Worm (Caenorhabditis elegans) whole organism, young adult: ENCODE data around the gene orai-1.
A peak's percentile ranks its signal among the peaks of the same experiment; 100 is the strongest.

Experiments
- B0035.1 ChIP-seq: sonication (generic microtip); optimal IDR thresholded peaks from 2 replicates; lab custom pipeline; 2016; ENCODE audit warnings: missing genetic modification characterization, mild to moderate bottlenecking, missing compliant biosample characterization, missing genotype, missing genetic modification reagents
- C06A6.2 ChIP-seq: fragments of 200-800 bp; sonication (Bioruptor generic); conservative IDR thresholded peaks from 2 replicates; pipeline ENCODE4 v1.3.6; 2022; ENCODE audit warnings: missing genetic modification characterization, missing compliant biosample characterization
- D2030.7 ChIP-seq: fragments of 200-800 bp; sonication (Bioruptor generic); IDR thresholded peaks from 2 replicates; pipeline ENCODE4 v1.3.6; 2022; ENCODE audit warnings: missing genetic modification reagents, missing genetic modification characterization, missing compliant biosample characterization
- F10E7.11 ChIP-seq: sonication (generic microtip); optimal IDR thresholded peaks from 2 replicates; lab custom pipeline; 2017; ENCODE audit warnings: mild to moderate bottlenecking, missing genetic modification characterization, moderate library complexity, missing compliant biosample characterization
- F39B2.1 ChIP-seq: fragments of 200-800 bp; sonication (Bioruptor generic); IDR thresholded peaks from 2 replicates; pipeline ENCODE4 v1.3.6; 2022; ENCODE audit warnings: missing genetic modification reagents, missing genetic modification characterization, missing compliant biosample characterization
- F49E8.2 ChIP-seq: sonication (generic microtip); optimal IDR thresholded peaks from 3 replicates; lab custom pipeline; 2017; ENCODE audit warnings: missing genetic modification characterization, mild to moderate bottlenecking, missing compliant biosample characterization, antibody characterized with exemption, moderate library complexity; ENCODE audit not compliant: insufficient read depth
- F52B5.7 ChIP-seq: sonication (generic microtip); optimal IDR thresholded peaks from 2 replicates; lab custom pipeline; 2016; ENCODE audit warnings: mild to moderate bottlenecking, missing genetic modification characterization, missing compliant biosample characterization
- F57A8.1 ChIP-seq: fragments of 200-800 bp; sonication (Bioruptor generic); optimal IDR thresholded peaks from 2 replicates; lab custom pipeline; 2018; ENCODE audit warnings: mild to moderate bottlenecking, missing genetic modification characterization, moderate library complexity, missing compliant biosample characterization
- Y56A3A.18 ChIP-seq: fragments of 200-800 bp; sonication (Bioruptor generic); IDR thresholded peaks from 2 replicates; pipeline ENCODE4 v1.3.6; 2022; ENCODE audit warnings: missing genetic modification reagents, missing genetic modification characterization, missing compliant biosample characterization
- Y67H2A.10 ChIP-seq: fragments of 200-800 bp; sonication (Bioruptor generic); conservative IDR thresholded peaks from 2 replicates; pipeline ENCODE4 v1.3.6; 2022; ENCODE audit warnings: missing genetic modification reagents, missing genetic modification characterization, missing compliant biosample characterization
- Y79H2A.3 ChIP-seq: fragments of 200-800 bp; sonication (Bioruptor generic); conservative IDR thresholded peaks from 2 replicates; pipeline ENCODE4 v1.3.6; 2022; ENCODE audit warnings: missing genetic modification reagents, missing genetic modification characterization, missing compliant biosample characterization
- bed-1 ChIP-seq: fragments of 200-800 bp; sonication (Bioruptor generic); IDR thresholded peaks from 2 replicates; pipeline ENCODE4 v1.3.6; 2022; ENCODE audit warnings: missing genetic modification reagents, missing genetic modification characterization, missing compliant biosample characterization
- ceh-100 ChIP-seq: fragments of 200-800 bp; sonication (Bioruptor generic); IDR thresholded peaks from 2 replicates; pipeline ENCODE4 v1.3.6; 2022; ENCODE audit warnings: missing genetic modification reagents, missing genetic modification characterization, missing compliant biosample characterization
- ceh-27 ChIP-seq: fragments of 200-800 bp; sonication (Bioruptor generic); optimal IDR thresholded peaks from 2 replicates; lab custom pipeline; 2018; ENCODE audit warnings: mild to moderate bottlenecking, missing genetic modification characterization, moderate library complexity, missing compliant biosample characterization
- ceh-40 ChIP-seq: fragments of 200-800 bp; sonication (Bioruptor generic); IDR thresholded peaks from 2 replicates; pipeline ENCODE4 v1.3.6; 2022; ENCODE audit warnings: missing genetic modification characterization, missing compliant biosample characterization
- ceh-79 ChIP-seq: sonication (generic microtip); optimal IDR thresholded peaks from 2 replicates; lab custom pipeline; 2017; ENCODE audit warnings: mild to moderate bottlenecking, missing genetic modification characterization, missing compliant biosample characterization
- ceh-91 ChIP-seq: fragments of 200-800 bp; sonication (Bioruptor generic); IDR thresholded peaks from 2 replicates; pipeline ENCODE4 v1.3.6; 2022; ENCODE audit warnings: missing genetic modification reagents, missing genetic modification characterization, missing compliant biosample characterization
- chd-7 ChIP-seq: sonication (generic microtip); optimal IDR thresholded peaks from 2 replicates; lab custom pipeline; 2016; ENCODE audit warnings: mild to moderate bottlenecking, missing genetic modification characterization, moderate library complexity, missing compliant biosample characterization
- dox-1 ChIP-seq: fragments of 200-800 bp; sonication (Bioruptor generic); IDR thresholded peaks from 2 replicates; pipeline ENCODE4 v1.3.6; 2022; ENCODE audit warnings: missing genetic modification reagents, missing genetic modification characterization, missing compliant biosample characterization
- ekl-4 ChIP-seq: fragments of 200-800 bp; sonication (Bioruptor generic); IDR thresholded peaks from 2 replicates; pipeline ENCODE4 v1.3.6; 2022; ENCODE audit warnings: missing genetic modification reagents, missing genetic modification characterization, missing compliant biosample characterization
- gei-17 ChIP-seq: fragments of 200-800 bp; sonication (Bioruptor generic); optimal IDR thresholded peaks from 2 replicates; lab custom pipeline; 2018; ENCODE audit warnings: mild to moderate bottlenecking, missing genetic modification characterization, missing compliant biosample characterization
- him-1 ChIP-seq: sonication (generic microtip); optimal IDR thresholded peaks from 2 replicates; lab custom pipeline; 2016; ENCODE audit warnings: missing genotype, missing genetic modification reagents, missing genetic modification characterization, missing compliant biosample characterization
- hrde-1 ChIP-seq: sonication (generic microtip); optimal IDR thresholded peaks from 2 replicates; lab custom pipeline; 2016; ENCODE audit warnings: missing genetic modification characterization, mild to moderate bottlenecking, missing compliant biosample characterization, moderate library complexity, missing genotype, missing genetic modification reagents, borderline replicate concordance
- let-526 ChIP-seq: fragments of 200-800 bp; sonication (Bioruptor generic); IDR thresholded peaks from 2 replicates; pipeline ENCODE4 v1.3.6; 2022; ENCODE audit warnings: missing genetic modification reagents, missing genetic modification characterization, missing compliant biosample characterization
- let-607 ChIP-seq, 2 experiments: fragments of 200-800 bp in 1 of 2; sonication (Bioruptor generic) in 1 of 2; sonication (generic microtip) in 1 of 2; optimal IDR thresholded peaks; 2 replicates each; lab custom pipeline; 2016 to 2018; ENCODE audit warnings: mild to moderate bottlenecking in 2 of 2, missing compliant biosample characterization in 2 of 2, missing genetic modification characterization in 2 of 2, moderate library complexity in 2 of 2, missing genotype in 1 of 2
- lin-26 ChIP-seq: fragments of 200-800 bp; sonication (Bioruptor generic); IDR thresholded peaks from 2 replicates; pipeline ENCODE4 v1.3.6; 2022; ENCODE audit warnings: missing genetic modification reagents, missing genetic modification characterization, missing compliant biosample characterization
- lsl-1 ChIP-seq: fragments of 200-800 bp; sonication (Bioruptor generic); optimal IDR thresholded peaks from 2 replicates; lab custom pipeline; 2018; ENCODE audit warnings: mild to moderate bottlenecking, missing genetic modification characterization, moderate library complexity, missing compliant biosample characterization
- madf-10 ChIP-seq: sonication (generic microtip); optimal IDR thresholded peaks from 2 replicates; lab custom pipeline; 2016; ENCODE audit warnings: mild to moderate bottlenecking, missing genetic modification characterization, missing compliant biosample characterization
- madf-3 ChIP-seq: fragments of 200-800 bp; sonication (Bioruptor generic); IDR thresholded peaks from 2 replicates; pipeline ENCODE4 v1.3.6; 2022; ENCODE audit warnings: missing genetic modification reagents, missing genetic modification characterization, missing compliant biosample characterization
- mel-28 ChIP-seq: sonication (generic microtip); optimal IDR thresholded peaks from 2 replicates; lab custom pipeline; 2016; ENCODE audit warnings: borderline replicate concordance, mild to moderate bottlenecking, missing genetic modification characterization, missing compliant biosample characterization
- mes-4 ChIP-seq: sonication (generic microtip); optimal IDR thresholded peaks from 2 replicates; lab custom pipeline; 2016; ENCODE audit warnings: missing genotype, missing genetic modification characterization, missing compliant biosample characterization
- mxl-1 ChIP-seq: sonication (generic microtip); optimal IDR thresholded peaks from 2 replicates; lab custom pipeline; 2016; ENCODE audit warnings: missing genetic modification characterization, missing compliant biosample characterization
- nfyb-1 ChIP-seq: fragments of 200-800 bp; sonication (Bioruptor generic); IDR thresholded peaks from 2 replicates; pipeline ENCODE4 v1.3.6; 2022; ENCODE audit warnings: missing genetic modification reagents, missing genetic modification characterization, missing compliant biosample characterization
- nhr-120 ChIP-seq: fragments of 200-800 bp; sonication (Bioruptor generic); IDR thresholded peaks from 2 replicates; pipeline ENCODE4 v1.3.6; 2022; ENCODE audit warnings: missing genetic modification characterization, missing compliant biosample characterization
- nhr-179 ChIP-seq: sonication (generic microtip); optimal IDR thresholded peaks from 2 replicates; lab custom pipeline; 2016; ENCODE audit warnings: mild to moderate bottlenecking, missing genetic modification characterization, missing compliant biosample characterization
- nhr-80 ChIP-seq: sonication (generic microtip); optimal IDR thresholded peaks from 2 replicates; lab custom pipeline; 2016; ENCODE audit warnings: missing genetic modification characterization, missing compliant biosample characterization
- rpc-1 ChIP-seq, 2 experiments: fragments of 150-350 bp in 1 of 2; sonication (generic microtip) in 1 of 2; optimal IDR thresholded peaks; 2 replicates each; lab custom pipeline; 2014 to 2018; ENCODE audit warnings: missing biosample characterization in 1 of 2, missing genetic modification characterization in 1 of 2, missing genetic modification reagents in 1 of 2, missing genotype in 1 of 2
- sea-2 ChIP-seq: fragments of 200-800 bp; sonication (Bioruptor generic); IDR thresholded peaks from 2 replicates; pipeline ENCODE4 v1.3.6; 2022; ENCODE audit warnings: missing genetic modification characterization, missing compliant biosample characterization
- tbp1 ChIP-seq: fragments of 200-800 bp; sonication (Bioruptor generic); optimal IDR thresholded peaks from 2 replicates; lab custom pipeline; 2018; ENCODE audit warnings: mild to moderate bottlenecking, missing genetic modification characterization, missing compliant biosample characterization
- unc-130 ChIP-seq: sonication (generic microtip); optimal IDR thresholded peaks from 2 replicates; lab custom pipeline; 2016; ENCODE audit warnings: missing genetic modification reagents, missing genetic modification characterization, missing compliant biosample characterization
- ztf-18 ChIP-seq: sonication (generic microtip); optimal IDR thresholded peaks from 2 replicates; lab custom pipeline; 2016; ENCODE audit warnings: missing genotype, mild to moderate bottlenecking, missing genetic modification characterization, missing compliant biosample characterization
- ztf-26 ChIP-seq: sonication (generic microtip); optimal IDR thresholded peaks from 2 replicates; lab custom pipeline; 2017; ENCODE audit warnings: missing genetic modification characterization, missing compliant biosample characterization
- ztf-3 ChIP-seq: fragments of 200-800 bp; sonication (Bioruptor generic); optimal IDR thresholded peaks from 2 replicates; lab custom pipeline; 2018; ENCODE audit warnings: mild to moderate bottlenecking, missing genetic modification characterization, missing compliant biosample characterization
- ztf-6 ChIP-seq: fragments of 200-800 bp; sonication (Bioruptor generic); IDR thresholded peaks from 2 replicates; pipeline ENCODE4 v1.3.6; 2022; ENCODE audit warnings: missing genetic modification reagents, missing genetic modification characterization, missing compliant biosample characterization

orai-1 gene

ce11 chrIII:698814-699213 lies 52.3 kb downstream of the orai-1 start (continued):
- TF ChIP-seq ztf-6 (GFP tag; lab: Robert Waterston, UW), result no peak
- TF ChIP-seq Y67H2A.10, result no peak
- peak; percentile 20 for TF ChIP-seq ztf-26 (tag; lab: Kevin White, UChicago)
- TF ChIP-seq ekl-4 (GFP tag; lab: Robert Waterston, UW), result peak; percentile 56; the same call in 1 of the 2 replicates
- peak; percentile 95 for TF ChIP-seq lin-26 (GFP tag; lab: Robert Waterston, UW)
- TF ChIP-seq ztf-18 (tag; lab: Kevin White, UChicago), result peak; percentile 78
- TF ChIP-seq F10E7.11 (tag; lab: Kevin White, UChicago), result no peak
- 0 out of 2 replicates have a peak, but pooled peaks have one; percentile 59 for TF ChIP-seq F39B2.1 (GFP tag; lab: Robert Waterston, UW)
- 0 out of 2 replicates have a peak, but pooled peaks have one; percentile 27 for TF ChIP-seq ceh-91 (GFP tag; lab: Robert Waterston, UW)
- no peak for TF ChIP-seq ceh-100 (GFP tag; lab: Robert Waterston, UW)
- TF ChIP-seq bed-1 (GFP tag; lab: Robert Waterston, UW), result peak; percentile 68; the same call in 1 of the 2 replicates
- no peak for TF ChIP-seq let-526 (GFP tag; lab: Robert Waterston, UW)
- peak; percentile 45 for TF ChIP-seq lsl-1 (GFP tag; lab: Kevin White, UChicago)
- peak; percentile 21 for TF ChIP-seq F57A8.1 (GFP tag; lab: Kevin White, UChicago)
- peak; percentile 62 for TF ChIP-seq F49E8.2
- peak; percentile 37 for TF ChIP-seq ceh-79 (tag; lab: Kevin White, UChicago)
- peak; percentile 1 for TF ChIP-seq nhr-179
- peak; percentile 81 for TF ChIP-seq D2030.7
- peak; percentile 20 for TF ChIP-seq ceh-27 (GFP tag; lab: Kevin White, UChicago)
- 0 out of 2 replicates have a peak, but pooled peaks have one; percentile 47 for TF ChIP-seq Y79H2A.3
- TF ChIP-seq rpc-1 (optimal IDR thresholded peaks at IDR 0.05; lab: Kevin White, UChicago), result peak; percentile 73
- peak; percentile 92 for TF ChIP-seq rpc-1 (tag; optimal IDR thresholded peaks at IDR 0.05; lab: Kevin White, UChicago)
- peak; percentile 71 for TF ChIP-seq chd-7 (tag; lab: Kevin White, UChicago)
- no peak for TF ChIP-seq nfyb-1
- TF ChIP-seq madf-10 (tag; lab: Kevin White, UChicago), result peak; percentile 6
- peak; percentile 37 for TF ChIP-seq F52B5.7
- TF ChIP-seq gei-17 (GFP tag; lab: Kevin White, UChicago), result no peak
- TF ChIP-seq C06A6.2 (GFP tag; lab: Robert Waterston, UW), result no peak
- peak; percentile 27 for TF ChIP-seq unc-130
- peak; percentile 80 for TF ChIP-seq madf-3 (GFP tag; lab: Robert Waterston, UW)
- peak in 1 of 2 experiments; percentile 28 for TF ChIP-seq let-607 (tag; optimal IDR thresholded peaks at IDR 0.05; lab: Kevin White, UChicago)
- peak; percentile 84; the same call in 1 of the 2 replicates for TF ChIP-seq ceh-40 (GFP tag; lab: Robert Waterston, UW)
- TF ChIP-seq mel-28 (tag; lab: Kevin White, UChicago), result no peak
- TF ChIP-seq dox-1, result peak; percentile 66
- TF ChIP-seq sea-2 (GFP tag; lab: Robert Waterston, UW), result peak; percentile 43; the same call in 1 of the 2 replicates
- TF ChIP-seq B0035.1 (tag; lab: Kevin White, UChicago), result peak; percentile 21
- peak; percentile 83 for TF ChIP-seq him-1 (tag; lab: Kevin White, UChicago)
- 0 out of 2 replicates have a peak, but pooled peaks have one; percentile 43 for TF ChIP-seq Y56A3A.18 (GFP tag; lab: Robert Waterston, UW)
- 0 out of 2 replicates have a peak, but pooled peaks have one; percentile 22 for TF ChIP-seq nhr-120 (GFP tag; lab: Robert Waterston, UW)
- TF ChIP-seq tbp1 (GFP tag; lab: Kevin White, UChicago), result peak; percentile 83
- TF ChIP-seq ztf-3, result no peak
- peak; percentile 45 for TF ChIP-seq hrde-1
- peak; percentile 59 for TF ChIP-seq mxl-1 (tag; lab: Kevin White, UChicago)
- peak; percentile 67 for TF ChIP-seq mes-4 (tag; lab: Kevin White, UChicago)
- TF ChIP-seq nhr-80, result peak; percentile 54
